Fruit fly (Drosophila melanogaster) whole organism, embryonic: ENCODE measurements around the gene ZIPIC.

Experiments used
- Antp ChIP-seq: fragments of 200-800 bp; sonication (Bioruptor generic); optimal IDR thresholded peaks from 3 replicates; lab custom pipeline; 2016; ENCODE audit warnings: missing biosample characterization, missing genetic modification characterization
- CG10209 ChIP-seq: fragments of 200-800 bp; sonication (Bioruptor generic); optimal IDR thresholded peaks from 3 replicates; lab custom pipeline; 2017; ENCODE audit warnings: missing biosample characterization, mild to moderate bottlenecking, missing genetic modification characterization, missing genetic modification reagents
- CG11247 ChIP-seq: fragments of 200-800 bp; sonication (Bioruptor generic); IDR thresholded peaks from 2 replicates; pipeline ENCODE4 v1.3.6; 2022; ENCODE audit warnings: missing biosample characterization, missing genetic modification characterization
- CG12391 ChIP-seq: fragments of 200-800 bp; sonication (Bioruptor generic); optimal IDR thresholded peaks from 3 replicates; lab custom pipeline; 2018; ENCODE audit warnings: missing biosample characterization, mild to moderate bottlenecking, missing genetic modification characterization, moderate library complexity
- CG14860 ChIP-seq: fragments of 200-800 bp; sonication (Bioruptor generic); IDR thresholded peaks from 3 replicates; pipeline ENCODE4 v1.3.6; 2022; ENCODE audit warnings: missing biosample characterization, missing genetic modification characterization; ENCODE audit not compliant: partially characterized antibody
- CG1529 ChIP-seq: fragments of 200-800 bp; sonication (Bioruptor generic); optimal IDR thresholded peaks from 3 replicates; lab custom pipeline; 2018; ENCODE audit warnings: missing biosample characterization, missing genetic modification characterization
- CG17328 ChIP-seq: fragments of 200-800 bp; sonication (Bioruptor generic); IDR thresholded peaks from 2 replicates; pipeline ENCODE4 v1.3.6; 2022; ENCODE audit warnings: missing biosample characterization, missing genetic modification characterization
- CG17829 ChIP-seq: fragments of 200-800 bp; optimal IDR thresholded peaks from 2 replicates; lab custom pipeline; 2019; ENCODE audit warnings: missing biosample characterization, mild to moderate bottlenecking, missing genetic modification characterization, moderate library complexity
- CG4282 ChIP-seq: fragments of 200-800 bp; sonication (Bioruptor generic); optimal IDR thresholded peaks from 2 replicates; lab custom pipeline; 2016; ENCODE audit warnings: missing biosample characterization, missing genetic modification characterization
- CG4360 ChIP-seq: fragments of 200-800 bp; sonication (Bioruptor generic); IDR thresholded peaks from 2 replicates; pipeline ENCODE4 v1.3.6; 2022; ENCODE audit warnings: missing biosample characterization, missing genetic modification characterization
- CG4424 ChIP-seq: fragments of 200-800 bp; sonication (Bioruptor generic); optimal IDR thresholded peaks from 3 replicates; lab custom pipeline; 2016; ENCODE audit warnings: missing biosample characterization, missing genetic modification characterization
- CG4820 ChIP-seq: fragments of 200-800 bp; sonication (Bioruptor generic); optimal IDR thresholded peaks from 3 replicates; lab custom pipeline; 2016; ENCODE audit warnings: missing biosample characterization, missing genetic modification characterization
- CG6689 ChIP-seq: fragments of 200-800 bp; sonication (Bioruptor generic); IDR thresholded peaks from 2 replicates; pipeline ENCODE4 v1.3.6; 2022; ENCODE audit warnings: missing biosample characterization, missing genetic modification characterization
- D ChIP-seq, 2 experiments: fragments of 200-800 bp in 1 of 2; fragments of >200 bp in 1 of 2; sonication (Bioruptor generic) in 1 of 2; optimal IDR thresholded peaks; 2 replicates in 1 of 2; 3 replicates in 1 of 2; lab custom pipeline; 2017; ENCODE audit warnings: mild to moderate bottlenecking in 1 of 2, missing biosample characterization in 1 of 2, missing genetic modification characterization in 1 of 2, missing genetic modification reagents in 1 of 2
- Drgx ChIP-seq: fragments of 200-800 bp; sonication (Bioruptor generic); IDR thresholded peaks from 2 replicates; pipeline ENCODE4 v1.3.6; 2022; ENCODE audit warnings: missing biosample characterization, missing genetic modification characterization
- Ets65A ChIP-seq: fragments of 200-800 bp; sonication (Bioruptor generic); peaks from one replicate; lab custom pipeline; 2016; ENCODE audit warnings: missing biosample characterization, missing genetic modification characterization
- Fer3 ChIP-seq: fragments of 200-800 bp; sonication (Bioruptor generic); optimal IDR thresholded peaks from 2 replicates; lab custom pipeline; 2018; ENCODE audit warnings: missing biosample characterization, mild to moderate bottlenecking, missing genetic modification characterization, moderate library complexity
- Mad ChIP-seq: fragments of 200-800 bp; sonication (Bioruptor generic); optimal IDR thresholded peaks from 2 replicates; lab custom pipeline; 2016; ENCODE audit warnings: missing biosample characterization, missing genetic modification characterization
- Med ChIP-seq: fragments of 200-800 bp; sonication (Bioruptor generic); peaks from one replicate; lab custom pipeline; 2016; ENCODE audit warnings: missing biosample characterization, missing genetic modification characterization, mild to moderate bottlenecking, inconsistent platforms, moderate library complexity
- Ptx1 ChIP-seq: fragments of 200-800 bp; sonication (Bioruptor generic); IDR thresholded peaks from 2 replicates; pipeline ENCODE4 v1.3.6; 2022; ENCODE audit warnings: missing biosample characterization, missing genetic modification characterization
- Sox102F ChIP-seq: fragments of 200-800 bp; sonication (Bioruptor generic); optimal IDR thresholded peaks from 2 replicates; lab custom pipeline; 2018; ENCODE audit warnings: missing biosample characterization, mild to moderate bottlenecking, missing genetic modification characterization, moderate library complexity
- Ssrp ChIP-seq: fragments of 200-800 bp; sonication (Bioruptor generic); optimal IDR thresholded peaks from 2 replicates; lab custom pipeline; 2018; ENCODE audit warnings: missing biosample characterization, mild to moderate bottlenecking, missing genetic modification characterization, moderate library complexity
- Xbp1 ChIP-seq: fragments of 200-800 bp; sonication (Bioruptor generic); optimal IDR thresholded peaks from 3 replicates; lab custom pipeline; 2016; ENCODE audit warnings: missing biosample characterization, mild to moderate bottlenecking, missing genetic modification characterization
- Xrp1 ChIP-seq: fragments of 200-800 bp; sonication (Bioruptor generic); IDR thresholded peaks from 2 replicates; pipeline ENCODE4 v1.3.6; 2022; ENCODE audit warnings: missing biosample characterization, missing genetic modification characterization
- ase ChIP-seq: fragments of 200-800 bp; sonication (Bioruptor generic); IDR thresholded peaks from 3 replicates; pipeline ENCODE4 v1.3.6; 2022; ENCODE audit warnings: missing biosample characterization, missing genetic modification characterization
- az2 ChIP-seq: fragments of 200-800 bp; sonication (Bioruptor generic); optimal IDR thresholded peaks from 3 replicates; lab custom pipeline; 2016; ENCODE audit warnings: missing biosample characterization, missing genetic modification characterization
- chn ChIP-seq: fragments of 200-800 bp; sonication (Bioruptor generic); optimal IDR thresholded peaks from 2 replicates; lab custom pipeline; 2016; ENCODE audit warnings: missing biosample characterization, missing genetic modification characterization
- dmrt11E ChIP-seq: fragments of 200-800 bp; sonication (Bioruptor generic); optimal IDR thresholded peaks from 3 replicates; lab custom pipeline; 2018; ENCODE audit warnings: missing biosample characterization, mild to moderate bottlenecking, missing genetic modification characterization, moderate library complexity
- dysf ChIP-seq: fragments of 200-800 bp; sonication (Bioruptor generic); IDR thresholded peaks from 3 replicates; pipeline ENCODE4 v1.3.6; 2022; ENCODE audit warnings: missing biosample characterization, missing genetic modification characterization
- fd64A ChIP-seq: fragments of 200-800 bp; sonication (Bioruptor generic); optimal IDR thresholded peaks from 3 replicates; lab custom pipeline; 2018; ENCODE audit warnings: missing biosample characterization, mild to moderate bottlenecking, missing genetic modification characterization
- fd96Cb ChIP-seq: fragments of 200-800 bp; sonication (Bioruptor generic); optimal IDR thresholded peaks from 2 replicates; lab custom pipeline; 2018; ENCODE audit warnings: missing biosample characterization, mild to moderate bottlenecking, missing genetic modification characterization, moderate library complexity
- gcm ChIP-seq: fragments of 200-800 bp; sonication (Bioruptor generic); optimal IDR thresholded peaks from 2 replicates; lab custom pipeline; 2019; ENCODE audit warnings: missing biosample characterization, mild to moderate bottlenecking, missing genetic modification characterization, moderate library complexity
- hkb ChIP-seq, 2 experiments: fragments of 200-800 bp in 1 of 2; fragments of >200 bp in 1 of 2; sonication (Bioruptor generic) in 1 of 2; IDR thresholded peaks in 1 of 2; optimal IDR thresholded peaks in 1 of 2; 2 replicates each; pipeline versions ENCODE4 v1.3.6 to Lab custom; 2017 to 2022; ENCODE audit warnings: missing biosample characterization in 1 of 2, missing genetic modification characterization in 1 of 2
- inv ChIP-seq: fragments of 200-800 bp; sonication (Bioruptor generic); IDR thresholded peaks from 2 replicates; pipeline ENCODE4 v1.3.6; 2022; ENCODE audit warnings: missing biosample characterization, missing genetic modification characterization; ENCODE audit not compliant: partially characterized antibody
- ken ChIP-seq: fragments of 200-800 bp; sonication (Bioruptor generic); IDR thresholded peaks from 3 replicates; pipeline ENCODE4 v1.3.6; 2022; ENCODE audit warnings: missing biosample characterization, missing genetic modification characterization
- lab ChIP-seq: fragments of 200-800 bp; sonication (Bioruptor generic); optimal IDR thresholded peaks from 3 replicates; lab custom pipeline; 2017; ENCODE audit warnings: missing biosample characterization, missing genetic modification characterization, mild to moderate bottlenecking, moderate library complexity, missing genetic modification reagents
- nom ChIP-seq: fragments of 200-800 bp; sonication (Bioruptor generic); optimal IDR thresholded peaks from 2 replicates; lab custom pipeline; 2017; ENCODE audit warnings: missing biosample characterization, missing genetic modification characterization, mild to moderate bottlenecking, moderate library complexity, missing genetic modification reagents
- phol ChIP-seq: fragments of 200-800 bp; sonication (Bioruptor generic); optimal IDR thresholded peaks from 3 replicates; lab custom pipeline; 2018; ENCODE audit warnings: missing biosample characterization, mild to moderate bottlenecking, missing genetic modification characterization, moderate library complexity
- prd ChIP-seq, 3 experiments: fragments of >200 bp in 2 of 3; fragments of 200-800 bp in 1 of 3; sonication (Bioruptor generic) in 1 of 3; optimal IDR thresholded peaks in 2 of 3; IDR thresholded peaks in 1 of 3; 2 replicates in 2 of 3; 3 replicates in 1 of 3; pipeline versions ENCODE4 v1.3.6 to Lab custom; 2017 to 2022; ENCODE audit warnings: missing biosample characterization in 1 of 3, missing genetic modification characterization in 1 of 3
- row ChIP-seq: fragments of 200-800 bp; sonication (Bioruptor generic); IDR thresholded peaks from 3 replicates; pipeline ENCODE4 v1.3.6; 2022; ENCODE audit warnings: missing biosample characterization, missing genetic modification characterization
- salm ChIP-seq: fragments of 200-800 bp; sonication (Bioruptor generic); optimal IDR thresholded peaks from 2 replicates; lab custom pipeline; 2018; ENCODE audit warnings: missing biosample characterization, mild to moderate bottlenecking, missing genetic modification characterization
- sisA ChIP-seq: fragments of 200-800 bp; sonication (Bioruptor generic); IDR thresholded peaks from 2 replicates; pipeline ENCODE4 v1.3.6; 2022; ENCODE audit warnings: missing biosample characterization, missing genetic modification characterization
- tx ChIP-seq: fragments of 200-800 bp; sonication (Bioruptor generic); optimal IDR thresholded peaks from 2 replicates; lab custom pipeline; 2016; ENCODE audit warnings: missing biosample characterization, missing genetic modification characterization
- usp ChIP-seq: fragments of >200 bp; optimal IDR thresholded peaks from 2 replicates; lab custom pipeline; 2017; ENCODE audit warnings: missing biosample characterization, missing genetic modification characterization
- vnd ChIP-seq: fragments of 200-800 bp; sonication (Bioruptor generic); IDR thresholded peaks from 3 replicates; pipeline ENCODE4 v1.3.6; 2022; ENCODE audit warnings: missing biosample characterization, missing genetic modification characterization; ENCODE audit not compliant: partially characterized antibody
- wor ChIP-seq: fragments of 200-800 bp; sonication (Bioruptor generic); IDR thresholded peaks from 2 replicates; pipeline ENCODE4 v1.3.6; 2022; ENCODE audit warnings: missing biosample characterization, missing genetic modification characterization
- zfh1 ChIP-seq: fragments of 200-800 bp; sonication (Bioruptor generic); IDR thresholded peaks from 3 replicates; pipeline ENCODE4 v1.3.6; 2022; ENCODE audit warnings: missing biosample characterization, missing genetic modification characterization
- zfh2 ChIP-seq: fragments of 200-800 bp; sonication (Bioruptor generic); optimal IDR thresholded peaks from 2 replicates; lab custom pipeline; 2016; ENCODE audit warnings: missing biosample characterization, missing genetic modification characterization

Gene ZIPIC

DNA sequence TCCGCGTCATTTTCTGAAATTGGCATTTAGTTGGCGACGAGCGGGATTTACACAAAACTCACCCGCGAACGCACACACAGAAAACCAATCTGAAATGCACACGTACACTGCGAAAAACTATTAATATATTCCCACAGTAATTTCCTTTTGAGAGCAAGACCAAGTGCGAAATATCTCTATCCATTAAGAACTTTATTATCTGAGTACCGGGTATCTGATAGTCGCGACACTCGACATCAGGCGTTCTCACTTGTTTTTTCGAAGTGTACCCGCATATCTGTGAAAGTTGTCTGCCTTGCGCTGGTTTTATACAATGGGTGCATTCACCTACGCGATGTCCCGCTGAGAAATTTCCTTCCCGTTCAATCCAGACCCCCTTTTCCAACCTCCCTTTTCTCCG is 39.4 kb upstream of the ZIPIC start (continued):
- TF ChIP-seq CG4282 (GFP tag; lab: Kevin White, UChicago) (no peak), CG6689 (0 out of 2 replicates have a peak, but pooled peaks have one; percentile 25), dmrt11E (tag; lab: Kevin White, UChicago) (peak; percentile 25), Mad (GFP tag; lab: Kevin White, UChicago) (no peak), fd64A (no peak), chn (GFP tag; lab: Kevin White, UChicago) (peak; percentile 8), Ptx1 (GFP tag; lab: Robert Waterston, UW) (0 out of 2 replicates have a peak, but pooled peaks have one; percentile 14), wor (GFP tag; lab: Robert Waterston, UW) (no peak), Sox102F (peak; percentile 41), CG11247 (GFP tag; lab: Robert Waterston, UW) (no peak), row (GFP tag; lab: Robert Waterston, UW) (0 out of 3 replicates have a peak, but pooled peaks have one; percentile 26), dysf (0 out of 3 replicates have a peak, but pooled peaks have one; percentile 13), ken (GFP tag; lab: Robert Waterston, UW) (0 out of 3 replicates have a peak, but pooled peaks have one; percentile 24), D (optimal IDR thresholded peaks at IDR 0.05; lab: Kevin White, UChicago) (no peak), D (GFP tag; optimal IDR thresholded peaks at IDR 0.05; lab: Kevin White, UChicago) (peak; percentile 8), gcm (GFP tag; lab: Kevin White, UChicago) (peak; percentile 88), CG17328 (GFP tag; lab: Robert Waterston, UW) (0 out of 2 replicates have a peak, but pooled peaks have one; percentile 9), Xbp1 (GFP tag; lab: Kevin White, UChicago) (peak; percentile 23), inv (GFP tag; lab: Robert Waterston, UW) (peak; percentile 17; the same call in 1 of the 2 replicates), sisA (GFP tag; lab: Robert Waterston, UW) (peak; percentile 38; the same call in 1 of the 2 replicates), CG12391 (peak; percentile 10), CG10209 (GFP tag; lab: Kevin White, UChicago) (no peak), hkb (optimal IDR thresholded peaks at IDR 0.05; lab: Kevin White, UChicago) (no peak), hkb (GFP tag; IDR thresholded peaks at IDR 0.05; lab: Robert Waterston, UW) (no peak), tx (GFP tag; lab: Kevin White, UChicago) (peak; percentile 29), CG17829 (tag; lab: Kevin White, UChicago) (peak; percentile 6), Med (GFP tag; lab: Kevin White, UChicago) (peak; percentile 63), az2 (GFP tag; lab: Kevin White, UChicago) (peak; percentile 26), CG4820 (GFP tag; lab: Kevin White, UChicago) (peak; percentile 10), CG14860 (GFP tag; lab: Robert Waterston, UW) (0 out of 3 replicates have a peak, but pooled peaks have one; percentile 35), CG4424 (GFP tag; lab: Kevin White, UChicago) (peak; percentile 17), vnd (GFP tag; lab: Robert Waterston, UW) (peak; percentile 16; the same call in 1 of the 3 replicates), fd96Cb (tag; lab: Kevin White, UChicago) (peak; percentile 22), Drgx (peak; percentile 59), zfh2 (GFP tag; lab: Kevin White, UChicago) (no peak), lab (GFP tag; lab: Kevin White, UChicago) (no peak), Antp (GFP tag; lab: Kevin White, UChicago) (peak; percentile 39), CG4360 (GFP tag; lab: Robert Waterston, UW) (no peak), phol (tag; lab: Kevin White, UChicago) (peak; percentile 39), Fer3 (tag; lab: Kevin White, UChicago) (no peak), zfh1 (GFP tag; lab: Robert Waterston, UW) (0 out of 3 replicates have a peak, but pooled peaks have one; percentile 37), ase (0 out of 3 replicates have a peak, but pooled peaks have one; percentile 10), Xrp1 (GFP tag; lab: Robert Waterston, UW) (peak; percentile 55; the same call in 1 of the 2 replicates), prd (optimal IDR thresholded peaks at IDR 0.05; lab: Kevin White, UChicago) (no peak), prd (GFP tag; IDR thresholded peaks at IDR 0.05; lab: Robert Waterston, UW) (peak; percentile 47; the same call in 1 of the 3 replicates), CG1529 (GFP tag; lab: Kevin White, UChicago) (no peak), nom (no peak), Ssrp (tag; lab: Kevin White, UChicago) (peak; percentile 13), usp (GFP tag; lab: Kevin White, UChicago) (no peak), Ets65A (GFP tag; lab: Kevin White, UChicago) (peak; percentile 60), salm (tag; lab: Kevin White, UChicago) (no peak)
